Fruit fly (Drosophila melanogaster): ENCODE measurements around the gene CG13926.

DNA sequence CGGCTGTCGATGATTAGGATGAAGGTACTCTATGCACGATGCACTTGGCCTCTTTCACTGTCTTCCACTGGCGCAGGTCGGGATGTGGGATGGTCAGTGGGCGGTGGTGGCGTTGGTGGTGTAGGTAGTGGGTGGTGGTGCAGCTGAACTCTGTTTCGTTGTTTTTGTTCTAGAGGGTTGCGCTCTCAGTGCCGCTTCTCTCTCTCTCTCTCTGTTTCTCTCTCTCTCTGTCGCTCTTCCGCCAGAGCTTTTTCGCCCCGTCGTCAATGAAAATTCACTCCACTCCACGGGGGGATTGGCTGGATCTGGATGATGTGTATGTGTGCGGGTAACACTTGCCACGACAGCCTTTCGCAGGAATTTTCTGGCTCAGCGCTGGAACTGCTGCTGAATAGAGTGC, 18.9 kb upstream of the CG13926 start:
- TF ChIP-seq Dbx (GFP tag; IDR thresholded peaks at IDR 0.05), result no peak
- no peak for TF ChIP-seq Bteb2 (GFP tag; optimal IDR thresholded peaks at IDR 0.05)
